Worm (Caenorhabditis elegans): ENCODE results near the gene W07G1.1.

ce11 chrII:13949290-13949689 lies 9.9 kb upstream of the W07G1.1 start, which contains the start of gene sre-44:
- TF ChIP-seq blmp-1 (tag; optimal IDR thresholded peaks at IDR 0.05) (no peak), unc-62 (GFP tag; optimal IDR thresholded peaks at IDR 0.05) (no peak)
